Worm (Caenorhabditis elegans): ENCODE data around the gene nsph-4.2.
"Not testable (repeated sequence)": the region's sequence is repeated elsewhere in the genome, so short reads cannot be mapped to it uniquely, and the experiment has no call there.

Gene nsph-4.2

ce11 chrIV:5218496-5218895, at the start of gene nsph-4.2:
Gene nsph-4.2, plus strand, starts transcription at chrIV:5218796.
- not testable (repeated sequence) for TF ChIP-seq nhr-12, blmp-1, zip-8 (tag; optimal IDR thresholded peaks at IDR 0.05)

ce11 chrIV:5169335-5169734, 49.3 kb upstream of the nsph-4.2 start:
- TF ChIP-seq elt-3 (tag; optimal IDR thresholded peaks at IDR 0.05), result no peak
- TF ChIP-seq ceh-39 (tag; optimal IDR thresholded peaks at IDR 0.05), result peak; percentile 68
- no peak for TF ChIP-seq nhr-76 (tag; optimal IDR thresholded peaks at IDR 0.05)
- peak; percentile 59 for TF ChIP-seq nhr-2 (tag; optimal IDR thresholded peaks at IDR 0.05)
- TF ChIP-seq flh-1 (GFP tag; optimal IDR thresholded peaks at IDR 0.05), result no peak
- TF ChIP-seq ham-2 (GFP tag; optimal IDR thresholded peaks at IDR 0.05), result no peak
- TF ChIP-seq mls-2 (tag; optimal IDR thresholded peaks at IDR 0.05), result no peak
- TF ChIP-seq unc-120 (tag; optimal IDR thresholded peaks at IDR 0.05; ENCODE audit: poor library complexity, severe bottlenecking), result peak; percentile 75
- no peak for TF ChIP-seq sptf-1 (tag; optimal IDR thresholded peaks at IDR 0.05)
- peak; percentile 59 for TF ChIP-seq unc-62 (GFP tag; optimal IDR thresholded peaks at IDR 0.05)
- no peak for TF ChIP-seq nhr-237 (tag; optimal IDR thresholded peaks at IDR 0.05)
- TF ChIP-seq nhr-12 (tag; optimal IDR thresholded peaks at IDR 0.05), result no peak
- TF ChIP-seq sem-2 (GFP tag; optimal IDR thresholded peaks at IDR 0.05), result no peak
- no peak for TF ChIP-seq nhr-28 (tag; optimal IDR thresholded peaks at IDR 0.05)
- no peak for TF ChIP-seq M03D4.4 (tag; optimal IDR thresholded peaks at IDR 0.05)
- TF ChIP-seq bed-3 (GFP tag; optimal IDR thresholded peaks at IDR 0.05), result no peak
- TF ChIP-seq drap-1 (GFP tag; optimal IDR thresholded peaks at IDR 0.05), result no peak
- no peak for TF ChIP-seq mep-1 (tag; optimal IDR thresholded peaks at IDR 0.05)
- peak; percentile 85 for TF ChIP-seq hlh-1 (tag; optimal IDR thresholded peaks at IDR 0.05)
- TF ChIP-seq tbx-8 (GFP tag; optimal IDR thresholded peaks at IDR 0.05), result no peak
- no peak for TF ChIP-seq blmp-1 (tag; optimal IDR thresholded peaks at IDR 0.05)
- no peak for TF ChIP-seq lin-32 (GFP tag; optimal IDR thresholded peaks at IDR 0.05)

ce11 chrIV:5171994-5172528, 46.5 kb upstream of the nsph-4.2 start:
- TF ChIP-seq hlh-1 (tag; optimal IDR thresholded peaks at IDR 0.05) (peak; percentile 93), drap-1 (GFP tag; optimal IDR thresholded peaks at IDR 0.05) (no peak), unc-120 (tag; optimal IDR thresholded peaks at IDR 0.05; ENCODE audit: poor library complexity, severe bottlenecking) (peak; percentile 40)

ce11 chrIV:5173032-5173431, 45.6 kb upstream of the nsph-4.2 start, which contains the start of gene lam-1:
Gene lam-1, plus strand, starts transcription at chrIV:5173332.
- TF ChIP-seq nhr-76 (tag; optimal IDR thresholded peaks at IDR 0.05) (no peak), M03D4.4 (tag; optimal IDR thresholded peaks at IDR 0.05) (no peak), hlh-1 (tag; optimal IDR thresholded peaks at IDR 0.05) (no peak), mep-1 (tag; optimal IDR thresholded peaks at IDR 0.05) (no peak), elt-1 (tag; optimal IDR thresholded peaks at IDR 0.05; ENCODE audit: borderline replicate concordance, insufficient read depth) (no peak), lsy-2 (tag; optimal IDR thresholded peaks at IDR 0.05) (no peak), nhr-12 (tag; optimal IDR thresholded peaks at IDR 0.05) (no peak), mls-2 (tag; optimal IDR thresholded peaks at IDR 0.05) (no peak), sptf-1 (tag; optimal IDR thresholded peaks at IDR 0.05) (no peak), mab-5 (tag; optimal IDR thresholded peaks at IDR 0.05) (no peak), snpc-4 (tag; optimal IDR thresholded peaks at IDR 0.05) (no peak), cnd-1 (tag; optimal IDR thresholded peaks at IDR 0.05) (no peak)

ce11 chrIV:5183755-5184166, 34.8 kb upstream of the nsph-4.2 start, which contains the start of gene W03F8.4:
Gene W03F8.4, plus strand, starts transcription at chrIV:5184123.
- TF ChIP-seq mep-1 (tag; optimal IDR thresholded peaks at IDR 0.05), result peak; percentile 93
- no peak for TF ChIP-seq nhr-28 (tag; optimal IDR thresholded peaks at IDR 0.05)
- peak; percentile 86 for TF ChIP-seq lsy-2 (tag; optimal IDR thresholded peaks at IDR 0.05)
- TF ChIP-seq drap-1 (GFP tag; optimal IDR thresholded peaks at IDR 0.05), result peak; percentile 75
- peak; percentile 45 for TF ChIP-seq sem-2 (GFP tag; optimal IDR thresholded peaks at IDR 0.05)
- TF ChIP-seq ztf-11 (tag; optimal IDR thresholded peaks at IDR 0.05), result peak; percentile 13
- peak; percentile 68 for TF ChIP-seq mls-2 (tag; optimal IDR thresholded peaks at IDR 0.05)
- TF ChIP-seq zip-8 (tag; optimal IDR thresholded peaks at IDR 0.05), result no peak
- no peak for TF ChIP-seq elt-3 (tag; optimal IDR thresholded peaks at IDR 0.05)
- no peak for TF ChIP-seq nhr-12 (tag; optimal IDR thresholded peaks at IDR 0.05)
- TF ChIP-seq M03D4.4 (tag; optimal IDR thresholded peaks at IDR 0.05), result peak; percentile 61
- no peak for TF ChIP-seq nhr-76 (tag; optimal IDR thresholded peaks at IDR 0.05)
- peak; percentile 64 for TF ChIP-seq ceh-39 (tag; optimal IDR thresholded peaks at IDR 0.05)
- peak; percentile 51 for TF ChIP-seq unc-62 (GFP tag; optimal IDR thresholded peaks at IDR 0.05)
- no peak for TF ChIP-seq flh-1 (GFP tag; optimal IDR thresholded peaks at IDR 0.05)
- no peak for TF ChIP-seq lin-32 (GFP tag; optimal IDR thresholded peaks at IDR 0.05)
- peak; percentile 24 for TF ChIP-seq bed-3 (GFP tag; optimal IDR thresholded peaks at IDR 0.05)
- TF ChIP-seq nhr-2 (tag; optimal IDR thresholded peaks at IDR 0.05), result no peak
- TF ChIP-seq cnd-1 (tag; optimal IDR thresholded peaks at IDR 0.05), result peak; percentile 50
- TF ChIP-seq elt-1 (tag; optimal IDR thresholded peaks at IDR 0.05; ENCODE audit: borderline replicate concordance, insufficient read depth), result no peak
- peak; percentile 87 for TF ChIP-seq nhr-237 (tag; optimal IDR thresholded peaks at IDR 0.05)
- TF ChIP-seq ham-2 (GFP tag; optimal IDR thresholded peaks at IDR 0.05), result peak; percentile 46
- no peak for TF ChIP-seq snpc-4 (tag; optimal IDR thresholded peaks at IDR 0.05)
- TF ChIP-seq lin-13 (tag; optimal IDR thresholded peaks at IDR 0.05), result peak; percentile 94
- TF ChIP-seq unc-120 (tag; optimal IDR thresholded peaks at IDR 0.05; ENCODE audit: poor library complexity, severe bottlenecking), result peak; percentile 87
- TF ChIP-seq pha-4 (tag; optimal IDR thresholded peaks at IDR 0.05), result peak; percentile 91
- TF ChIP-seq hlh-1 (tag; optimal IDR thresholded peaks at IDR 0.05), result peak; percentile 28
- peak; percentile 79 for TF ChIP-seq sptf-1 (tag; optimal IDR thresholded peaks at IDR 0.05)
- TF ChIP-seq tbx-8 (GFP tag; optimal IDR thresholded peaks at IDR 0.05), result peak; percentile 68
- peak; percentile 89 for TF ChIP-seq ceh-83 (GFP tag; optimal IDR thresholded peaks at IDR 0.05)
- peak; percentile 4 for TF ChIP-seq mab-5 (tag; optimal IDR thresholded peaks at IDR 0.05)
- TF ChIP-seq ceh-43 (GFP tag; optimal IDR thresholded peaks at IDR 0.05), result peak; percentile 45
- peak; percentile 96 for TF ChIP-seq blmp-1 (tag; optimal IDR thresholded peaks at IDR 0.05)
- TF ChIP-seq ces-1 (GFP tag; optimal IDR thresholded peaks at IDR 0.05), result peak; percentile 62
- TF ChIP-seq unc-39 (tag; optimal IDR thresholded peaks at IDR 0.05), result peak; percentile 12
